Worm (Caenorhabditis elegans) whole organism, young adult: Measurements from ENCODE around the gene hmg-1.1.

Experiments used
- F23B12.7 ChIP-seq: sonication (generic microtip); optimal IDR thresholded peaks from 2 replicates; lab custom pipeline; 2017; ENCODE audit warnings: missing genetic modification characterization, mild to moderate bottlenecking, missing compliant biosample characterization, antibody characterized with exemption, moderate library complexity; ENCODE audit not compliant: insufficient read depth
- F57C9.4 ChIP-seq: sonication (generic microtip); optimal IDR thresholded peaks from 2 replicates; lab custom pipeline; 2017; ENCODE audit warnings: mild to moderate bottlenecking, missing genetic modification characterization, missing compliant biosample characterization
- K11D2.4 ChIP-seq: fragments of 200-800 bp; sonication (Bioruptor generic); IDR thresholded peaks from 2 replicates; pipeline ENCODE4 v1.3.6; 2022; ENCODE audit warnings: missing genetic modification reagents, missing genetic modification characterization, missing compliant biosample characterization
- T26A5.8 ChIP-seq: sonication (generic microtip); optimal IDR thresholded peaks from 2 replicates; lab custom pipeline; 2016; ENCODE audit warnings: missing genetic modification characterization, missing compliant biosample characterization
- Y53F4B.3 ChIP-seq: fragments of 200-800 bp; sonication (Bioruptor generic); IDR thresholded peaks from 2 replicates; pipeline ENCODE4 v1.3.6; 2022; ENCODE audit warnings: missing genetic modification reagents, missing genetic modification characterization, missing compliant biosample characterization
- Y56A3A.18 ChIP-seq: fragments of 200-800 bp; sonication (Bioruptor generic); IDR thresholded peaks from 2 replicates; pipeline ENCODE4 v1.3.6; 2022; ENCODE audit warnings: missing genetic modification reagents, missing genetic modification characterization, missing compliant biosample characterization
- Y79H2A.3 ChIP-seq: fragments of 200-800 bp; sonication (Bioruptor generic); conservative IDR thresholded peaks from 2 replicates; pipeline ENCODE4 v1.3.6; 2022; ENCODE audit warnings: missing genetic modification reagents, missing genetic modification characterization, missing compliant biosample characterization
- ZK185.1 ChIP-seq: sonication (generic microtip); optimal IDR thresholded peaks from 2 replicates; lab custom pipeline; 2016; ENCODE audit warnings: mild to moderate bottlenecking, missing genetic modification characterization, missing compliant biosample characterization; ENCODE audit not compliant: poor library complexity, severe bottlenecking
- athp-1 ChIP-seq: sonication (generic microtip); optimal IDR thresholded peaks from 2 replicates; lab custom pipeline; 2017; ENCODE audit warnings: mild to moderate bottlenecking, missing genetic modification characterization, missing compliant biosample characterization
- ccch-3 ChIP-seq: fragments of 200-800 bp; sonication (Bioruptor generic); optimal IDR thresholded peaks from 2 replicates; lab custom pipeline; 2018; ENCODE audit warnings: mild to moderate bottlenecking, missing genetic modification characterization, missing compliant biosample characterization
- cebp-1 ChIP-seq, 2 experiments: fragments of 200-800 bp in 1 of 2; sonication (Bioruptor generic) in 1 of 2; sonication (generic microtip) in 1 of 2; IDR thresholded peaks in 1 of 2; optimal IDR thresholded peaks in 1 of 2; 2 replicates each; pipeline versions ENCODE4 v1.3.6 to Lab custom; 2017 to 2022; ENCODE audit warnings: missing compliant biosample characterization in 2 of 2, missing genetic modification characterization in 2 of 2, mild to moderate bottlenecking in 1 of 2, missing genetic modification reagents in 1 of 2, moderate library complexity in 1 of 2
- ceh-58 ChIP-seq: fragments of 200-800 bp; sonication (Bioruptor generic); IDR thresholded peaks from 2 replicates; pipeline ENCODE4 v1.3.6; 2022; ENCODE audit warnings: missing genetic modification characterization, missing compliant biosample characterization
- ceh-91 ChIP-seq: fragments of 200-800 bp; sonication (Bioruptor generic); IDR thresholded peaks from 2 replicates; pipeline ENCODE4 v1.3.6; 2022; ENCODE audit warnings: missing genetic modification reagents, missing genetic modification characterization, missing compliant biosample characterization
- dox-1 ChIP-seq: fragments of 200-800 bp; sonication (Bioruptor generic); IDR thresholded peaks from 2 replicates; pipeline ENCODE4 v1.3.6; 2022; ENCODE audit warnings: missing genetic modification reagents, missing genetic modification characterization, missing compliant biosample characterization
- dpl-1 ChIP-seq: fragments of 150-350 bp; optimal IDR thresholded peaks from 2 replicates; lab custom pipeline; 2014; ENCODE audit warnings: missing biosample characterization, missing genetic modification reagents, missing genetic modification characterization
- egl-44 ChIP-seq: fragments of 200-800 bp; sonication (Bioruptor generic); IDR thresholded peaks from 2 replicates; pipeline ENCODE4 v1.3.6; 2022; ENCODE audit warnings: missing genetic modification reagents, missing genetic modification characterization, missing compliant biosample characterization
- egrh-3 ChIP-seq: fragments of 200-800 bp; sonication (Bioruptor generic); IDR thresholded peaks from 2 replicates; pipeline ENCODE4 v1.3.6; 2022; ENCODE audit warnings: missing genetic modification reagents, missing genetic modification characterization, missing compliant biosample characterization
- ekl-4 ChIP-seq: fragments of 200-800 bp; sonication (Bioruptor generic); IDR thresholded peaks from 2 replicates; pipeline ENCODE4 v1.3.6; 2022; ENCODE audit warnings: missing genetic modification reagents, missing genetic modification characterization, missing compliant biosample characterization
- fkh-3 ChIP-seq: sonication (generic microtip); optimal IDR thresholded peaks from 2 replicates; lab custom pipeline; 2016; ENCODE audit warnings: mild to moderate bottlenecking, missing genetic modification characterization, missing compliant biosample characterization
- gei-17 ChIP-seq: fragments of 200-800 bp; sonication (Bioruptor generic); optimal IDR thresholded peaks from 2 replicates; lab custom pipeline; 2018; ENCODE audit warnings: mild to moderate bottlenecking, missing genetic modification characterization, missing compliant biosample characterization
- him-1 ChIP-seq: sonication (generic microtip); optimal IDR thresholded peaks from 2 replicates; lab custom pipeline; 2016; ENCODE audit warnings: missing genotype, missing genetic modification reagents, missing genetic modification characterization, missing compliant biosample characterization
- hlh-26 ChIP-seq: fragments of 200-800 bp; sonication (Bioruptor generic); conservative IDR thresholded peaks from 2 replicates; pipeline ENCODE4 v1.3.6; 2022; ENCODE audit warnings: missing genetic modification reagents, missing genetic modification characterization, missing compliant biosample characterization
- hmg-1.2 ChIP-seq: fragments of 200-800 bp; sonication (Bioruptor generic); IDR thresholded peaks from 2 replicates; pipeline ENCODE4 v1.3.6; 2022; ENCODE audit warnings: missing genetic modification reagents, missing genetic modification characterization, missing compliant biosample characterization
- hsf-1 ChIP-seq: fragments of 200-800 bp; sonication (Bioruptor generic); IDR thresholded peaks from 2 replicates; pipeline ENCODE4 v1.3.6; 2022; ENCODE audit warnings: missing genetic modification reagents, missing genetic modification characterization, missing compliant biosample characterization
- lag-1 ChIP-seq: fragments of 200-800 bp; sonication (Bioruptor generic); IDR thresholded peaks from 2 replicates; pipeline ENCODE4 v1.3.6; 2022; ENCODE audit warnings: missing genetic modification reagents, missing genetic modification characterization, missing compliant biosample characterization
- lin-26 ChIP-seq: fragments of 200-800 bp; sonication (Bioruptor generic); IDR thresholded peaks from 2 replicates; pipeline ENCODE4 v1.3.6; 2022; ENCODE audit warnings: missing genetic modification reagents, missing genetic modification characterization, missing compliant biosample characterization
- lin-35 ChIP-seq, 3 experiments: fragments of 150-350 bp in 2 of 3; sonication (generic microtip) in 1 of 3; optimal IDR thresholded peaks; 2 replicates each; lab custom pipeline; 2014 to 2018; ENCODE audit warnings: missing biosample characterization in 3 of 3, missing genetic modification characterization in 3 of 3, missing genetic modification reagents in 3 of 3
- lin-54 ChIP-seq: fragments of 200-800 bp; sonication (Bioruptor generic); optimal IDR thresholded peaks from 2 replicates; lab custom pipeline; 2018; ENCODE audit warnings: mild to moderate bottlenecking, missing genetic modification characterization, missing compliant biosample characterization
- madf-10 ChIP-seq: sonication (generic microtip); optimal IDR thresholded peaks from 2 replicates; lab custom pipeline; 2016; ENCODE audit warnings: mild to moderate bottlenecking, missing genetic modification characterization, missing compliant biosample characterization
- madf-3 ChIP-seq: fragments of 200-800 bp; sonication (Bioruptor generic); IDR thresholded peaks from 2 replicates; pipeline ENCODE4 v1.3.6; 2022; ENCODE audit warnings: missing genetic modification reagents, missing genetic modification characterization, missing compliant biosample characterization
- madf-6 ChIP-seq: fragments of 200-800 bp; sonication (Bioruptor generic); IDR thresholded peaks from 2 replicates; pipeline ENCODE4 v1.3.6; 2022; ENCODE audit warnings: missing genetic modification reagents, missing genetic modification characterization, missing compliant biosample characterization
- mel-28 ChIP-seq: sonication (generic microtip); optimal IDR thresholded peaks from 2 replicates; lab custom pipeline; 2016; ENCODE audit warnings: borderline replicate concordance, mild to moderate bottlenecking, missing genetic modification characterization, missing compliant biosample characterization
- mxl-1 ChIP-seq: sonication (generic microtip); optimal IDR thresholded peaks from 2 replicates; lab custom pipeline; 2016; ENCODE audit warnings: missing genetic modification characterization, missing compliant biosample characterization
- nhr-120 ChIP-seq: fragments of 200-800 bp; sonication (Bioruptor generic); IDR thresholded peaks from 2 replicates; pipeline ENCODE4 v1.3.6; 2022; ENCODE audit warnings: missing genetic modification characterization, missing compliant biosample characterization
- nhr-179 ChIP-seq: sonication (generic microtip); optimal IDR thresholded peaks from 2 replicates; lab custom pipeline; 2016; ENCODE audit warnings: mild to moderate bottlenecking, missing genetic modification characterization, missing compliant biosample characterization
- pbrm-1 ChIP-seq: fragments of 200-800 bp; sonication (Bioruptor generic); IDR thresholded peaks from 2 replicates; pipeline ENCODE4 v1.3.6; 2022; ENCODE audit warnings: missing genetic modification reagents, missing genetic modification characterization, missing compliant biosample characterization
- rcor-1 ChIP-seq: fragments of 200-800 bp; sonication (Bioruptor generic); IDR thresholded peaks from 2 replicates; pipeline ENCODE4 v1.3.6; 2022; ENCODE audit warnings: missing genetic modification reagents, missing genetic modification characterization, missing compliant biosample characterization
- sdz-38 ChIP-seq: sonication (generic microtip); optimal IDR thresholded peaks from 2 replicates; lab custom pipeline; 2016; ENCODE audit warnings: missing genotype, missing genetic modification characterization, missing compliant biosample characterization
- snpc-3.4 ChIP-seq: sonication (generic microtip); optimal IDR thresholded peaks from 2 replicates; lab custom pipeline; 2017; ENCODE audit warnings: missing genetic modification characterization, mild to moderate bottlenecking, missing compliant biosample characterization, antibody characterized with exemption, moderate library complexity, missing genotype, missing genetic modification reagents
- snpc-4 ChIP-seq, 5 experiments: fragments of 150-350 bp in 1 of 5; sonication (generic microtip) in 4 of 5; optimal IDR thresholded peaks; 2 replicates each; lab custom pipeline; 2014 to 2018; ENCODE audit warnings: missing genetic modification characterization in 5 of 5, missing biosample characterization in 3 of 5, antibody characterized with exemption in 2 of 5, mild to moderate bottlenecking in 2 of 5, missing compliant biosample characterization in 2 of 5, missing genotype in 2 of 5, moderate library complexity in 2 of 5, missing genetic modification reagents in 1 of 5
- somi-1 ChIP-seq: fragments of 200-800 bp; sonication (Bioruptor generic); optimal IDR thresholded peaks from 2 replicates; lab custom pipeline; 2018; ENCODE audit warnings: mild to moderate bottlenecking, missing genetic modification characterization, missing compliant biosample characterization
- sptf-2 ChIP-seq: fragments of 200-800 bp; sonication (Bioruptor generic); optimal IDR thresholded peaks from 2 replicates; lab custom pipeline; 2018; ENCODE audit warnings: mild to moderate bottlenecking, missing genetic modification characterization, missing compliant biosample characterization
- tbx-9 ChIP-seq: sonication (generic microtip); optimal IDR thresholded peaks from 2 replicates; lab custom pipeline; 2016; ENCODE audit warnings: borderline replicate concordance, missing genetic modification characterization, inconsistent platforms, missing compliant biosample characterization
- ztf-18 ChIP-seq: sonication (generic microtip); optimal IDR thresholded peaks from 2 replicates; lab custom pipeline; 2016; ENCODE audit warnings: missing genotype, mild to moderate bottlenecking, missing genetic modification characterization, missing compliant biosample characterization
- ztf-28 ChIP-seq: fragments of 200-800 bp; sonication (Bioruptor generic); IDR thresholded peaks from 2 replicates; pipeline ENCODE4 v1.3.6; 2022; ENCODE audit warnings: missing genetic modification reagents, missing genetic modification characterization, missing compliant biosample characterization
- ztf-3 ChIP-seq: fragments of 200-800 bp; sonication (Bioruptor generic); optimal IDR thresholded peaks from 2 replicates; lab custom pipeline; 2018; ENCODE audit warnings: mild to moderate bottlenecking, missing genetic modification characterization, missing compliant biosample characterization

Gene hmg-1.1

DNA sequence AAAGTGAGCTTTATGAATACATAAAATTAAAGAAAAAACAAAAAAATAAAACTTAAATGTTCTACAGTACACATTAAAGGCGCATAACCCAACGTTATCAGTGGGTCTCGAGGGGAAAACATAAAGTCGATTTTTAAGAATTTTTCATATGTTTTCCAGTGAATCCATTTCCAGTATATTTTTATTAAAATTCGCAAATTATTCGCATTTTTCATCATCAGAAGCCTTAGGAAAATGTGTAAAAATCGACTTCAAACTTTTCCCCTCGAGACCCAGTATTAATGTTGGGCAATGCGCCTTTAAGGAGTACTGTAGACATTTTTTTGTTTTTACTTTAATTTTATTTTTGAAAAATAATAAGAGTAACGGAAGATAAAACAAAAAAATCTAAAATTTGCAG is 32.4 kb upstream of the hmg-1.1 start (continued):
- TF ChIP-seq dox-1 (GFP tag; lab: Robert Waterston, UW) (no peak; the same call in 1 of the 2 replicates), sptf-2 (no peak), somi-1 (GFP tag; lab: Kevin White, UChicago) (no peak), gei-17 (no peak), mxl-1 (tag; lab: Kevin White, UChicago) (no peak), hsf-1 (GFP tag; lab: Robert Waterston, UW) (no peak), lin-26 (GFP tag; lab: Robert Waterston, UW) (no peak), madf-10 (tag; lab: Kevin White, UChicago) (no peak), K11D2.4 (GFP tag; lab: Robert Waterston, UW) (no peak), ztf-18 (peak; percentile 13), snpc-4 (GFP tag; optimal IDR thresholded peaks at IDR 0.05; lab: Kevin White, UChicago) (no peak), snpc-4 (tag; optimal IDR thresholded peaks at IDR 0.05; lab: Kevin White, UChicago) (peak in 2 of 4 experiments; percentile 10 to 24), hmg-1.2 (GFP tag; lab: Robert Waterston, UW) (0 out of 2 replicates have a peak, but pooled peaks have one; percentile 15), ceh-58 (GFP tag; lab: Robert Waterston, UW) (no peak), F57C9.4 (tag; lab: Kevin White, UChicago) (no peak), ztf-3 (no peak), pbrm-1 (no peak), egl-44 (no peak), F23B12.7 (tag; lab: Kevin White, UChicago) (no peak), ccch-3 (GFP tag; lab: Kevin White, UChicago) (no peak), snpc-3.4 (tag; lab: Kevin White, UChicago) (peak; percentile 54), rcor-1 (no peak), ZK185.1 (tag; lab: Kevin White, UChicago) (no peak), T26A5.8 (tag; lab: Kevin White, UChicago) (no peak), hlh-26 (GFP tag; lab: Robert Waterston, UW) (no peak), dpl-1 (GFP tag; lab: Kevin White, UChicago) (no peak), madf-3 (GFP tag; lab: Robert Waterston, UW) (no peak), ceh-91 (GFP tag; lab: Robert Waterston, UW) (peak; percentile 81), ztf-28 (GFP tag; lab: Robert Waterston, UW) (no peak), sdz-38 (tag; lab: Kevin White, UChicago) (no peak), nhr-179 (tag; lab: Kevin White, UChicago) (no peak), cebp-1 (GFP tag; IDR thresholded peaks at IDR 0.05; lab: Robert Waterston, UW) (no peak), cebp-1 (tag; optimal IDR thresholded peaks at IDR 0.05; lab: Kevin White, UChicago) (no peak), Y53F4B.3 (no peak), lin-54 (peak; percentile 48), lin-35 (GFP tag; optimal IDR thresholded peaks at IDR 0.05; lab: Kevin White, UChicago) (no peak), Y79H2A.3 (GFP tag; lab: Robert Waterston, UW) (no peak), fkh-3 (tag; lab: Kevin White, UChicago) (no peak), him-1 (tag; lab: Kevin White, UChicago) (peak; percentile 74), egrh-3 (GFP tag; lab: Robert Waterston, UW) (0 out of 2 replicates have a peak, but pooled peaks have one; percentile 11), Y56A3A.18 (GFP tag; lab: Robert Waterston, UW) (no peak), nhr-120 (no peak), madf-6 (GFP tag; lab: Robert Waterston, UW) (peak; percentile 94), tbx-9 (tag; lab: Kevin White, UChicago) (no peak), athp-1 (tag; lab: Kevin White, UChicago) (no peak), mel-28 (tag; lab: Kevin White, UChicago) (no peak), ekl-4 (0 out of 2 replicates have a peak, but pooled peaks have one; percentile 50), lag-1 (GFP tag; lab: Robert Waterston, UW) (no peak)
